Fruit fly (Drosophila melanogaster): ENCODE results near the gene Shab.

Gene Shab

DNA sequence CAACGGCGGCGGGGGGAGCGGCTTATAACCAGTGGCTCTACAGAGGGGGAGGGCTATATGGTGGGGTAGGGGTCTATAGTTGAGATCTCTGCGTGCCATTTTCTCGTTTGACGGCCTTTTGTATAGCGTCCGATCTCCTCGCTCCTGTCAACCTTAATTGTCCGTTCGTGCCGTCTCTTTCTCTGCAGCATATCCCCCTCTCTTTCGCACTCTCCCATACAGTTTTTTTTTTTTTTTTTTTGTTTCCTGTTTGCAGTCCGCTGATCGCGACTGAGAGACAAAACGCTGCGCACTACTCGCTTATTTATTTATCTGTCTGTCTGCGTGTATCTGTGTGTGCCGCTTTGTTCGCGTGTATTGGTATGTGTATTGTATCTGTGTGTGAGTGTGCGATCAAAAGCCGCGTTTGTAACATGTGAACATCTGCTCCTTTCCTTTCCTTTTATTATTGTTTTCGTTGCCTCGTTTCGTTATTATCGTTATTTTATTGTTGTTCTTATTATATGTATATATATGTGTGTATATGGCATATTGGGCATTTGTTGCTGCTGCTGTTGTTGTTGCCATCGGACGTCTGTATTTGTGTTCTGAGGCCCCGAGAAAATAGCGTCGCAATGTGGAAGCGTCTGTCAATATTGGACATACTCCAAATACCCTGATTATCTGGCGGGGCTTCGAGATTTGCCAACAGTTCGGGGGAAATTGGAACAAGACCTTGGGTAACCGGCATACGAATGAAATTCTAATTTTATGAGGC, 27.2 kb upstream of the Shab start (continued):
- TF ChIP-seq CG7556 (GFP tag; optimal IDR thresholded peaks at IDR 0.05) (no peak), NC2α (GFP tag; optimal IDR thresholded peaks at IDR 0.05) (no peak), usp (GFP tag; optimal IDR thresholded peaks at IDR 0.05) (no peak), vnd (GFP tag; IDR thresholded peaks at IDR 0.05; ENCODE audit: partially characterized antibody) (no peak), sqz (GFP tag; optimal IDR thresholded peaks at IDR 0.05) (peak; percentile 94), slbo (GFP tag; IDR thresholded peaks at IDR 0.05) (no peak), CG10462 (GFP tag; optimal IDR thresholded peaks at IDR 0.05) (no peak), bbx (GFP tag; IDR thresholded peaks at IDR 0.05; ENCODE audit: partially characterized antibody) (no peak), Kr (GFP tag; optimal IDR thresholded peaks at IDR 0.05) (no peak), CG11398 (GFP tag; optimal IDR thresholded peaks at IDR 0.05) (no peak), CG15479 (GFP tag; optimal IDR thresholded peaks at IDR 0.05) (peak; percentile 3), sim (GFP tag; IDR thresholded peaks at IDR 0.05) (no peak), CG11723 (GFP tag; optimal IDR thresholded peaks at IDR 0.05) (no peak), Dad (GFP tag; optimal IDR thresholded peaks at IDR 0.05) (no peak), cg (GFP tag; optimal IDR thresholded peaks at IDR 0.05) (peak; percentile 85), dan (GFP tag; IDR thresholded peaks at IDR 0.05) (no peak), CG32772 (GFP tag; IDR thresholded peaks at IDR 0.05) (peak; percentile 87), CG34376 (GFP tag; optimal IDR thresholded peaks at IDR 0.05) (no peak), CG10979 (tag; optimal IDR thresholded peaks at IDR 0.05) (no peak), hth (optimal IDR thresholded peaks at IDR 0.05) (peak; percentile 39), CG12659 (GFP tag; optimal IDR thresholded peaks at IDR 0.05) (no peak), CG8281 (tag; optimal IDR thresholded peaks at IDR 0.05) (no peak), grau (tag; optimal IDR thresholded peaks at IDR 0.05) (no peak), CG18476 (GFP tag; optimal IDR thresholded peaks at IDR 0.05) (no peak), knrl (GFP tag; IDR thresholded peaks at IDR 0.05; ENCODE audit: partially characterized antibody) (0 out of 3 replicates have a peak, but pooled peaks have one; percentile 21), lmd (GFP tag; IDR thresholded peaks at IDR 0.05) (no peak), Ets97D (GFP tag; optimal IDR thresholded peaks at IDR 0.05) (no peak), CG18764 (GFP tag; optimal IDR thresholded peaks at IDR 0.05) (no peak), gcm2 (GFP tag; optimal IDR thresholded peaks at IDR 0.05) (no peak), ro (GFP tag; IDR thresholded peaks at IDR 0.05) (no peak), CG11247 (GFP tag; IDR thresholded peaks at IDR 0.05) (no peak), hb (GFP tag; IDR thresholded peaks at IDR 0.05; ENCODE audit: partially characterized antibody) (no peak), CG2678 (tag; optimal IDR thresholded peaks at IDR 0.05) (no peak), yki (optimal IDR thresholded peaks at IDR 0.05) (no peak), Taf1 (GFP tag; IDR thresholded peaks at IDR 0.05) (no peak), CG8089 (GFP tag; optimal IDR thresholded peaks at IDR 0.05) (no peak), CG8944 (GFP tag; optimal IDR thresholded peaks at IDR 0.05) (no peak), dmrt11E (tag; optimal IDR thresholded peaks at IDR 0.05) (no peak), E2f2 (GFP tag; IDR thresholded peaks at IDR 0.05) (no peak), Usf (GFP tag; optimal IDR thresholded peaks at IDR 0.05) (no peak), Lhr (GFP tag; optimal IDR thresholded peaks at IDR 0.05) (no peak), CG1832 (GFP tag; optimal IDR thresholded peaks at IDR 0.05) (peak; percentile 84), CG17612 (GFP tag; IDR thresholded peaks at IDR 0.05) (no peak), sr (GFP tag; IDR thresholded peaks at IDR 0.05) (no peak), Atf6 (GFP tag; IDR thresholded peaks at IDR 0.05) (no peak), Ptx1 (GFP tag; IDR thresholded peaks at IDR 0.05) (no peak), CG7372 (GFP tag; IDR thresholded peaks at IDR 0.05) (no peak), NFAT (GFP tag; IDR thresholded peaks at IDR 0.05) (no peak), CG18262 (tag; optimal IDR thresholded peaks at IDR 0.05) (no peak), stwl (tag; optimal IDR thresholded peaks at IDR 0.05) (peak; percentile 5), zen (tag; optimal IDR thresholded peaks at IDR 0.05) (peak; percentile 8)

Data from whole organism, embryonic.